Worm (Caenorhabditis elegans) whole organism, L2 larva: ENCODE results near the gene C10C6.7.

Experiments used
- R02D3.7 ChIP-seq: fragments of 150-350 bp; optimal IDR thresholded peaks from 2 replicates; lab custom pipeline; 2014; ENCODE audit warnings: missing biosample characterization, missing genetic modification characterization
- ZK546.5 ChIP-seq: sonication (generic microtip); optimal IDR thresholded peaks from 2 replicates; lab custom pipeline; 2017; ENCODE audit warnings: missing biosample characterization, missing genetic modification characterization
- alr-1 ChIP-seq: fragments of 150-350 bp; optimal IDR thresholded peaks from 2 replicates; lab custom pipeline; 2014; ENCODE audit warnings: missing biosample characterization, missing genetic modification characterization
- ama-1 ChIP-seq: fragments of 150-350 bp; optimal IDR thresholded peaks from 2 replicates; lab custom pipeline; 2018; ENCODE audit warnings: inconsistent platforms
- ceh-82 ChIP-seq: fragments of 150-350 bp; optimal IDR thresholded peaks from 2 replicates; lab custom pipeline; 2014; ENCODE audit warnings: missing biosample characterization, missing genetic modification characterization
- elt-3 ChIP-seq: sonication (generic microtip); optimal IDR thresholded peaks from 2 replicates; lab custom pipeline; 2017; ENCODE audit warnings: missing biosample characterization, missing genetic modification characterization
- nhr-11 ChIP-seq: fragments of 150-350 bp; optimal IDR thresholded peaks from 2 replicates; lab custom pipeline; 2014; ENCODE audit warnings: missing biosample characterization, missing genetic modification characterization
- nhr-21 ChIP-seq: fragments of 150-350 bp; optimal IDR thresholded peaks from 2 replicates; lab custom pipeline; 2014; ENCODE audit warnings: missing biosample characterization, missing genetic modification characterization
- snpc-4 ChIP-seq: fragments of 150-350 bp; optimal IDR thresholded peaks from 2 replicates; lab custom pipeline; 2014; ENCODE audit warnings: missing biosample characterization, missing genetic modification characterization
- zag-1 ChIP-seq: fragments of 150-350 bp; optimal IDR thresholded peaks from 2 replicates; lab custom pipeline; 2014; ENCODE audit warnings: missing biosample characterization, missing genetic modification characterization

ce11 chrIV:11472023-11472422 lies 4.7 kb upstream of the C10C6.7 start:
- TF ChIP-seq zag-1 (tag; lab: Kevin White, UChicago) (no peak), ZK546.5 (tag; lab: Kevin White, UChicago) (no peak), alr-1 (no peak), ceh-82 (no peak), nhr-21 (no peak), ama-1 (lab: Kevin White, UChicago) (no peak), R02D3.7 (tag; lab: Kevin White, UChicago) (no peak), elt-3 (tag; lab: Kevin White, UChicago) (no peak), nhr-11 (no peak), snpc-4 (no peak)
